Fruit fly (Drosophila melanogaster) whole organism, prepupa: ENCODE results near the gene Lk.
A peak's percentile ranks its signal among the peaks of the same experiment; 100 is the strongest.

ENCODE experiments used
- CG1621 ChIP-seq: fragments of 200-800 bp; sonication (Bioruptor generic); optimal IDR thresholded peaks from 3 replicates; lab custom pipeline; 2018; ENCODE audit warnings: missing biosample characterization, mild to moderate bottlenecking, missing genetic modification characterization
- CG3032 ChIP-seq: fragments of 200-800 bp; optimal IDR thresholded peaks from 2 replicates; lab custom pipeline; 2019; ENCODE audit warnings: missing biosample characterization, mild to moderate bottlenecking, missing genetic modification characterization, moderate library complexity
- CG32006 ChIP-seq: fragments of 200-800 bp; sonication (Bioruptor generic); optimal IDR thresholded peaks from 3 replicates; lab custom pipeline; 2017; ENCODE audit warnings: missing biosample characterization, mild to moderate bottlenecking, missing genetic modification characterization
- CG7368 ChIP-seq: fragments of 200-800 bp; sonication (Bioruptor generic); optimal IDR thresholded peaks from 3 replicates; lab custom pipeline; 2016; ENCODE audit warnings: missing biosample characterization, missing genetic modification characterization
- Ets96B ChIP-seq: fragments of 200-800 bp; optimal IDR thresholded peaks from 2 replicates; lab custom pipeline; 2019; ENCODE audit warnings: missing biosample characterization, mild to moderate bottlenecking, missing genetic modification characterization, moderate library complexity
- OdsH ChIP-seq: fragments of 200-800 bp; sonication (Bioruptor generic); optimal IDR thresholded peaks from 3 replicates; lab custom pipeline; 2016; ENCODE audit warnings: missing biosample characterization, missing genetic modification characterization
- Sox102F ChIP-seq: fragments of 200-800 bp; sonication (Bioruptor generic); optimal IDR thresholded peaks from 2 replicates; lab custom pipeline; 2016; ENCODE audit warnings: missing biosample characterization, mild to moderate bottlenecking, missing genetic modification characterization
- fd59A ChIP-seq: fragments of 200-800 bp; sonication (Bioruptor generic); optimal IDR thresholded peaks from 2 replicates; lab custom pipeline; 2017; ENCODE audit warnings: missing biosample characterization, mild to moderate bottlenecking, missing genetic modification characterization, missing genetic modification reagents
- pdm3 ChIP-seq: fragments of 200-800 bp; sonication (Bioruptor generic); optimal IDR thresholded peaks from 3 replicates; lab custom pipeline; 2016; ENCODE audit warnings: missing biosample characterization, missing genetic modification characterization
- spab ChIP-seq: fragments of 200-800 bp; sonication (Bioruptor generic); optimal IDR thresholded peaks from 2 replicates; lab custom pipeline; 2017; ENCODE audit warnings: missing biosample characterization, mild to moderate bottlenecking, missing genetic modification characterization, missing genetic modification reagents
- ss ChIP-seq, 2 experiments: fragments of 200-800 bp; sonication (Bioruptor generic); optimal IDR thresholded peaks; 2 replicates in 1 of 2; 3 replicates in 1 of 2; lab custom pipeline; 2017 to 2018; ENCODE audit warnings: mild to moderate bottlenecking in 2 of 2, missing biosample characterization in 2 of 2, missing genetic modification characterization in 2 of 2, moderate library complexity in 1 of 2
- svp ChIP-seq: fragments of 200-800 bp; sonication (Bioruptor generic); peaks from one replicate; lab custom pipeline; 2016; ENCODE audit warnings: missing biosample characterization, missing genetic modification characterization
- vri ChIP-seq: fragments of 200-800 bp; sonication (Bioruptor generic); optimal IDR thresholded peaks from 3 replicates; lab custom pipeline; 2016; ENCODE audit warnings: missing biosample characterization, mild to moderate bottlenecking, missing genetic modification characterization

- TF ChIP-seq CG3032 (tag; lab: Kevin White, UChicago) (no peak), CG1621 (no peak), CG32006 (no peak), OdsH (GFP tag; lab: Kevin White, UChicago) (no peak), spab (no peak), Ets96B (tag; lab: Kevin White, UChicago) (no peak), svp (GFP tag; lab: Kevin White, UChicago) (peak; percentile 68), Sox102F (no peak), ss (GFP tag; optimal IDR thresholded peaks at IDR 0.05; lab: Kevin White, UChicago) (no peak), pdm3 (GFP tag; lab: Kevin White, UChicago) (no peak), fd59A (GFP tag; lab: Kevin White, UChicago) (no peak), vri (GFP tag; lab: Kevin White, UChicago) (no peak), CG7368 (no peak)
These were observed 905 bp downstream of the Lk start, which contains the start of gene CG34039 for dm6 chr3L:14559659-14560058.
